Worm (Caenorhabditis elegans) whole organism, L4 larva: Measurements from ENCODE around the gene R13A1.3.
A peak's percentile ranks its signal among the peaks of the same experiment; 100 is the strongest.

Source experiments
- D1046.2 ChIP-seq: fragments of 200-800 bp; sonication (Bioruptor generic); IDR thresholded peaks from 2 replicates; pipeline ENCODE4 v1.3.6; 2022; ENCODE audit warnings: missing genetic modification characterization, missing compliant biosample characterization
- F10B5.3 ChIP-seq: sonication (generic microtip); optimal IDR thresholded peaks from 2 replicates; lab custom pipeline; 2016; ENCODE audit warnings: mild to moderate bottlenecking, missing genetic modification characterization, missing compliant biosample characterization
- F37D6.2 ChIP-seq: sonication (generic microtip); optimal IDR thresholded peaks from 2 replicates; lab custom pipeline; 2016; ENCODE audit warnings: mild to moderate bottlenecking, missing genetic modification characterization, missing compliant biosample characterization
- F44E2.7 ChIP-seq: fragments of 200-800 bp; sonication (Bioruptor generic); IDR thresholded peaks from 2 replicates; pipeline ENCODE4 v2.1.2; 2022; ENCODE audit warnings: missing genetic modification characterization, missing compliant biosample characterization
- F49E8.2 ChIP-seq: sonication (generic microtip); optimal IDR thresholded peaks from 2 replicates; lab custom pipeline; 2016; ENCODE audit warnings: missing compliant biosample characterization, mild to moderate bottlenecking, missing genetic modification characterization, borderline replicate concordance
- R02D3.7 ChIP-seq: fragments of 150-350 bp; sonication (generic microtip); optimal IDR thresholded peaks from 3 replicates; lab custom pipeline; 2014; ENCODE audit warnings: missing biosample characterization, missing genetic modification characterization
- T20F7.1 ChIP-seq: fragments of 200-800 bp; sonication (Bioruptor generic); optimal IDR thresholded peaks from 2 replicates; lab custom pipeline; 2018; ENCODE audit warnings: mild to moderate bottlenecking, missing genetic modification characterization, missing compliant biosample characterization
- T26A8.4 ChIP-seq: fragments of 200-800 bp; sonication (Bioruptor generic); IDR thresholded peaks from 2 replicates; pipeline ENCODE4 v1.3.6; 2022; ENCODE audit warnings: missing genetic modification characterization, missing compliant biosample characterization
- Y105C5A.15 ChIP-seq: fragments of 200-800 bp; sonication (Bioruptor generic); IDR thresholded peaks from 2 replicates; pipeline ENCODE4 v1.3.6; 2022; ENCODE audit warnings: missing genetic modification characterization, missing compliant biosample characterization
- Y5F2A.4 ChIP-seq: fragments of 200-800 bp; sonication (Bioruptor generic); optimal IDR thresholded peaks from 2 replicates; lab custom pipeline; 2018; ENCODE audit warnings: mild to moderate bottlenecking, missing genetic modification characterization, missing compliant biosample characterization
- Y75B8A.6 ChIP-seq: fragments of 200-800 bp; sonication (Bioruptor generic); IDR thresholded peaks from 2 replicates; pipeline ENCODE4 v1.3.6; 2022; ENCODE audit warnings: missing genetic modification reagents, missing genetic modification characterization, missing compliant biosample characterization
- ZK337.2 ChIP-seq: fragments of 200-800 bp; sonication (Bioruptor generic); IDR thresholded peaks from 2 replicates; pipeline ENCODE4 v1.3.6; 2022; ENCODE audit warnings: missing genetic modification reagents, missing genetic modification characterization, missing compliant biosample characterization
- ZK546.5 ChIP-seq, 2 experiments: sonication (generic microtip); optimal IDR thresholded peaks; 2 replicates each; lab custom pipeline; 2017; ENCODE audit warnings: missing biosample characterization in 2 of 2, missing genetic modification characterization in 2 of 2
- aly-2 ChIP-seq: sonication (generic microtip); optimal IDR thresholded peaks from 2 replicates; lab custom pipeline; 2018; ENCODE audit warnings: missing biosample characterization, missing genetic modification characterization
- ama-1 ChIP-seq: fragments of 150-350 bp; optimal IDR thresholded peaks from 2 replicates; lab custom pipeline; 2014; ENCODE audit warnings: inconsistent platforms, mixed read lengths
- arid-1 ChIP-seq: fragments of 200-800 bp; sonication (Bioruptor generic); conservative IDR thresholded peaks from 2 replicates; pipeline ENCODE4 v1.3.6; 2022; ENCODE audit warnings: missing genetic modification reagents, missing genetic modification characterization, missing compliant biosample characterization
- ceh-62 ChIP-seq: sonication (generic microtip); optimal IDR thresholded peaks from 2 replicates; lab custom pipeline; 2017; ENCODE audit warnings: missing biosample characterization, missing genetic modification characterization
- ceh-82 ChIP-seq: sonication (generic microtip); optimal IDR thresholded peaks from 2 replicates; lab custom pipeline; 2017; ENCODE audit warnings: missing biosample characterization, missing genetic modification characterization
- daf-12 ChIP-seq: fragments of 150-350 bp; optimal IDR thresholded peaks from 2 replicates; lab custom pipeline; 2014; ENCODE audit warnings: missing biosample characterization, missing genetic modification reagents, missing genetic modification characterization
- dmd-8 ChIP-seq: fragments of 200-800 bp; sonication (Bioruptor generic); IDR thresholded peaks from 2 replicates; pipeline ENCODE4 v1.3.6; 2022; ENCODE audit warnings: missing genetic modification characterization, missing compliant biosample characterization
- duxl-1 ChIP-seq: sonication (generic microtip); optimal IDR thresholded peaks from 2 replicates; lab custom pipeline; 2016; ENCODE audit warnings: mild to moderate bottlenecking, missing genetic modification characterization, moderate library complexity, missing compliant biosample characterization; ENCODE audit not compliant: poor library complexity
- dve-1 ChIP-seq: sonication (generic microtip); optimal IDR thresholded peaks from 2 replicates; lab custom pipeline; 2017; ENCODE audit warnings: antibody characterized with exemption, mild to moderate bottlenecking, missing genetic modification characterization, missing compliant biosample characterization; ENCODE audit not compliant: insufficient read depth
- fkh-10 ChIP-seq: fragments of 150-350 bp; optimal IDR thresholded peaks from 2 replicates; lab custom pipeline; 2014; ENCODE audit warnings: missing biosample characterization, missing genetic modification reagents, missing genetic modification characterization
- fos-1 ChIP-seq: fragments of 150-350 bp; optimal IDR thresholded peaks from 2 replicates; lab custom pipeline; 2014; ENCODE audit warnings: missing biosample characterization, missing genetic modification characterization
- hlh-30 ChIP-seq: sonication (generic microtip); optimal IDR thresholded peaks from 2 replicates; lab custom pipeline; 2017; ENCODE audit warnings: antibody characterized with exemption, mild to moderate bottlenecking, missing genetic modification characterization, missing compliant biosample characterization; ENCODE audit not compliant: insufficient read depth
- hmg-1.1 ChIP-seq: fragments of 200-800 bp; sonication (Bioruptor generic); IDR thresholded peaks from 2 replicates; pipeline ENCODE4 v1.3.6; 2022; ENCODE audit warnings: missing genetic modification reagents, missing genetic modification characterization, missing compliant biosample characterization
- lin-1 ChIP-seq: fragments of 200-800 bp; sonication (Bioruptor generic); IDR thresholded peaks from 2 replicates; pipeline ENCODE4 v1.3.6; 2022; ENCODE audit warnings: missing genetic modification reagents, missing genetic modification characterization, missing compliant biosample characterization
- lin-38 ChIP-seq: fragments of 200-800 bp; sonication (Bioruptor generic); IDR thresholded peaks from 2 replicates; pipeline ENCODE4 v1.3.6; 2022; ENCODE audit warnings: missing genetic modification reagents, missing genetic modification characterization, missing compliant biosample characterization
- lsy-2 ChIP-seq, 2 experiments: fragments of 150-350 bp in 1 of 2; sonication (generic microtip) in 1 of 2; optimal IDR thresholded peaks; 2 replicates each; lab custom pipeline; 2014 to 2017; ENCODE audit warnings: missing biosample characterization in 2 of 2, missing genetic modification characterization in 2 of 2
- mdl-1 ChIP-seq, 2 experiments: fragments of 150-350 bp in 1 of 2; sonication (generic microtip) in 1 of 2; optimal IDR thresholded peaks; 2 replicates each; lab custom pipeline; 2014 to 2017; ENCODE audit warnings: missing biosample characterization in 2 of 2, missing genetic modification characterization in 2 of 2
- mdt-29 ChIP-seq: fragments of 200-800 bp; sonication (Bioruptor generic); IDR thresholded peaks from 2 replicates; pipeline ENCODE4 v1.3.6; 2022; ENCODE audit warnings: missing genetic modification reagents, missing genetic modification characterization, missing compliant biosample characterization
- mes-2 ChIP-seq: sonication (generic microtip); optimal IDR thresholded peaks from 2 replicates; lab custom pipeline; 2016; ENCODE audit warnings: missing genotype, mild to moderate bottlenecking, missing genetic modification characterization, missing compliant biosample characterization; ENCODE audit not compliant: poor library complexity, severe bottlenecking
- mxl-3 ChIP-seq: fragments of 200-800 bp; sonication (Bioruptor generic); optimal IDR thresholded peaks from 2 replicates; lab custom pipeline; 2018; ENCODE audit warnings: mild to moderate bottlenecking, missing genetic modification characterization, missing compliant biosample characterization
- nhr-102 ChIP-seq: sonication (generic microtip); optimal IDR thresholded peaks from 2 replicates; lab custom pipeline; 2016; ENCODE audit warnings: mild to moderate bottlenecking, missing genetic modification characterization, moderate library complexity, missing compliant biosample characterization
- nhr-11 ChIP-seq: fragments of 150-350 bp; optimal IDR thresholded peaks from 2 replicates; lab custom pipeline; 2014; ENCODE audit warnings: missing biosample characterization, missing genetic modification characterization
- nhr-111 ChIP-seq: fragments of 200-800 bp; sonication (Bioruptor generic); optimal IDR thresholded peaks from 2 replicates; lab custom pipeline; 2018; ENCODE audit warnings: mild to moderate bottlenecking, missing genetic modification characterization, missing compliant biosample characterization
- nhr-28 ChIP-seq: fragments of 150-350 bp; optimal IDR thresholded peaks from 2 replicates; lab custom pipeline; 2014; ENCODE audit warnings: missing biosample characterization, missing genetic modification characterization
- nhr-42 ChIP-seq: fragments of 200-800 bp; sonication (Bioruptor generic); IDR thresholded peaks from 2 replicates; pipeline ENCODE4 v1.3.6; 2022; ENCODE audit warnings: missing genetic modification characterization, missing compliant biosample characterization
- nhr-6 ChIP-seq: fragments of 150-350 bp; optimal IDR thresholded peaks from 2 replicates; lab custom pipeline; 2014; ENCODE audit warnings: missing biosample characterization, missing genetic modification characterization
- pha-4 ChIP-seq, 2 experiments: fragments of 150-350 bp in 1 of 2; fragments of 200-800 bp in 1 of 2; sonication (Bioruptor generic) in 1 of 2; IDR thresholded peaks in 1 of 2; optimal IDR thresholded peaks in 1 of 2; 2 replicates each; pipeline versions ENCODE4 v1.3.6 to Lab custom; 2014 to 2022; ENCODE audit warnings: missing genetic modification characterization in 2 of 2, missing genetic modification reagents in 2 of 2, missing biosample characterization in 1 of 2, missing compliant biosample characterization in 1 of 2
- php-3 ChIP-seq: fragments of 200-800 bp; sonication (Bioruptor generic); IDR thresholded peaks from 2 replicates; pipeline ENCODE4 v1.3.6; 2022; ENCODE audit warnings: missing genetic modification reagents, missing genetic modification characterization, missing compliant biosample characterization
- pqm-1 ChIP-seq: sonication (generic microtip); optimal IDR thresholded peaks from 2 replicates; lab custom pipeline; 2017; ENCODE audit warnings: missing biosample characterization, missing genetic modification characterization
- sdz-12 ChIP-seq: fragments of 200-800 bp; sonication (Bioruptor generic); optimal IDR thresholded peaks from 2 replicates; lab custom pipeline; 2018; ENCODE audit warnings: mild to moderate bottlenecking, missing genetic modification characterization, missing compliant biosample characterization
- set-16 ChIP-seq: fragments of 200-800 bp; sonication (Bioruptor generic); IDR thresholded peaks from 2 replicates; pipeline ENCODE4 v1.3.6; 2022; ENCODE audit warnings: missing genetic modification reagents, missing genetic modification characterization, missing compliant biosample characterization
- spr-1 ChIP-seq: sonication (generic microtip); optimal IDR thresholded peaks from 2 replicates; lab custom pipeline; 2016; ENCODE audit warnings: mild to moderate bottlenecking, missing genetic modification characterization, missing compliant biosample characterization
- unc-39 ChIP-seq: sonication (generic microtip); optimal IDR thresholded peaks from 2 replicates; lab custom pipeline; 2017; ENCODE audit warnings: missing biosample characterization, missing genetic modification characterization
- unc-62 ChIP-seq, 3 experiments: fragments of 150-350 bp in 1 of 3; sonication (generic microtip); optimal IDR thresholded peaks in 2 of 3; peaks in 1 of 3; 1 replicate in 1 of 3; 2 replicates in 2 of 3; lab custom pipeline; 2014 to 2017; ENCODE audit warnings: missing biosample characterization in 3 of 3, missing genetic modification characterization in 3 of 3, missing genetic modification reagents in 3 of 3, missing genotype in 1 of 3
- vab-7 ChIP-seq: fragments of 200-800 bp; sonication (Bioruptor generic); IDR thresholded peaks from 2 replicates; pipeline ENCODE4 v1.3.6; 2022; ENCODE audit warnings: missing genetic modification reagents, missing genetic modification characterization, missing compliant biosample characterization
- zag-1 ChIP-seq: fragments of 150-350 bp; optimal IDR thresholded peaks from 2 replicates; lab custom pipeline; 2014; ENCODE audit warnings: missing biosample characterization, missing genetic modification characterization
- zip-11 ChIP-seq: fragments of 200-800 bp; sonication (Bioruptor generic); IDR thresholded peaks from 2 replicates; pipeline ENCODE4 v1.3.6; 2022; ENCODE audit warnings: missing genetic modification characterization, missing compliant biosample characterization
- ztf-7 ChIP-seq: fragments of 150-350 bp; optimal IDR thresholded peaks from 2 replicates; lab custom pipeline; 2014; ENCODE audit warnings: missing biosample characterization, missing genetic modification characterization

The R13A1.3 gene

DNA sequence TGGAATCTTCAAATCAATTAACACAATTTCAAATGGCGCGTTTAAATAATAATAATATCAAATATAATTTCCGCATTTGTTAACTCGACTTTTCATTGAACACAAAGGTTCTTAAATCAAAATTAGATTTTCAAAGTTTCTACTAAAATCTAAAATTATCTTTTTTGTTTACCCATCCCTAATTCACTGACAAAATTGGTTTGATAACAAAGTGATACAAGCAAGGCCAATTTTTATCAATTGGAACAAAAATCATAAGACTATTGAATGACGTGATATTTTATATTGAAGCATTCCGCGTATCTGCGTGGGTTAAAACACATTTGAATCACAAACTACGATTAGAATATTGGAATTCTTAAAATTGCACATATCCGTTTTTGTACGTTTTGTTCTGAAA lies 13.4 kb upstream of the R13A1.3 start (continued):
- TF ChIP-seq pha-4 (GFP tag; IDR thresholded peaks at IDR 0.05; lab: Robert Waterston, UW) (no peak), pha-4 (tag; optimal IDR thresholded peaks at IDR 0.05; lab: Kevin White, UChicago) (no peak), pqm-1 (tag; lab: Kevin White, UChicago) (peak; percentile 93), dmd-8 (GFP tag; lab: Robert Waterston, UW) (no peak), T20F7.1 (GFP tag; lab: Kevin White, UChicago) (peak; percentile 63), F49E8.2 (tag; lab: Kevin White, UChicago) (no peak), spr-1 (tag; lab: Kevin White, UChicago) (no peak), nhr-111 (GFP tag; lab: Kevin White, UChicago) (no peak), nhr-42 (GFP tag; lab: Robert Waterston, UW) (no peak), set-16 (GFP tag; lab: Robert Waterston, UW) (no peak), ceh-62 (tag; lab: Kevin White, UChicago) (no peak), dve-1 (tag; lab: Kevin White, UChicago) (peak; percentile 89), duxl-1 (tag; lab: Kevin White, UChicago) (no peak), D1046.2 (no peak), Y5F2A.4 (GFP tag; lab: Kevin White, UChicago) (no peak), ama-1 (no peak), sdz-12 (no peak), F37D6.2 (tag; lab: Kevin White, UChicago) (no peak), nhr-6 (tag; lab: Kevin White, UChicago) (no peak), arid-1 (no peak), zip-11 (GFP tag; lab: Robert Waterston, UW) (no peak), aly-2 (no peak), R02D3.7 (tag; lab: Kevin White, UChicago) (no peak), lsy-2 (tag; optimal IDR thresholded peaks at IDR 0.05; lab: Kevin White, UChicago) (no peak), fos-1 (tag; lab: Kevin White, UChicago) (no peak), F44E2.7 (no peak), fkh-10 (GFP tag; lab: Kevin White, UChicago) (no peak), hlh-30 (tag; lab: Kevin White, UChicago) (peak; percentile 67), ZK337.2 (no peak), mdt-29 (GFP tag; lab: Robert Waterston, UW) (no peak), php-3 (no peak), nhr-28 (tag; lab: Kevin White, UChicago) (peak; percentile 95), mes-2 (no peak), Y75B8A.6 (GFP tag; lab: Robert Waterston, UW) (no peak), F10B5.3 (no peak), T26A8.4 (GFP tag; lab: Robert Waterston, UW) (no peak), nhr-102 (no peak), unc-39 (tag; lab: Kevin White, UChicago) (no peak), lin-38 (no peak), mxl-3 (GFP tag; lab: Kevin White, UChicago) (no peak), daf-12 (tag; lab: Kevin White, UChicago) (no peak), Y105C5A.15 (GFP tag; lab: Robert Waterston, UW) (no peak), unc-62 (GFP tag; optimal IDR thresholded peaks at IDR 0.05 in 1 of 2; lab: Kevin White, UChicago) (peak in 1 of 2 experiments; percentile 28), unc-62 (tag; optimal IDR thresholded peaks at IDR 0.05; lab: Kevin White, UChicago) (no peak), lin-1 (no peak; the same call in 1 of the 2 replicates), zag-1 (no peak), ZK546.5 (tag; optimal IDR thresholded peaks at IDR 0.05; lab: Kevin White, UChicago) (no peak), hmg-1.1 (GFP tag; lab: Robert Waterston, UW) (no peak), vab-7 (GFP tag; lab: Robert Waterston, UW) (no peak), ceh-82 (tag; lab: Kevin White, UChicago) (no peak), mdl-1 (tag; optimal IDR thresholded peaks at IDR 0.05; lab: Kevin White, UChicago) (peak in 1 of 2 experiments; percentile 20), ztf-7 (no peak), nhr-11 (tag; lab: Kevin White, UChicago) (no peak)
